Worm (Caenorhabditis elegans) whole organism, early embryonic: ENCODE data around the gene D2024.18.

Source experiments
- B0310.2 ChIP-seq: sonication (generic microtip); optimal IDR thresholded peaks from 2 replicates; lab custom pipeline; 2016; ENCODE audit warnings: mild to moderate bottlenecking, missing genetic modification characterization, missing compliant biosample characterization
- F13C5.2 ChIP-seq: sonication (generic microtip); optimal IDR thresholded peaks from 2 replicates; lab custom pipeline; 2017; ENCODE audit warnings: mild to moderate bottlenecking, missing genetic modification characterization, inconsistent platforms, missing compliant biosample characterization
- aly-1 ChIP-seq: sonication (generic microtip); optimal IDR thresholded peaks from 2 replicates; lab custom pipeline; 2016; ENCODE audit warnings: missing genetic modification characterization, missing compliant biosample characterization
- ama-1 ChIP-seq: fragments of 150-350 bp; optimal IDR thresholded peaks from 2 replicates; lab custom pipeline; 2014
- ceh-13 ChIP-seq: fragments of 200-800 bp; sonication (Bioruptor generic); optimal IDR thresholded peaks from 2 replicates; lab custom pipeline; 2018; ENCODE audit warnings: mild to moderate bottlenecking, missing genetic modification characterization, missing compliant biosample characterization
- ceh-36 ChIP-seq: sonication (generic microtip); optimal IDR thresholded peaks from 2 replicates; lab custom pipeline; 2016; ENCODE audit warnings: missing genetic modification characterization, inconsistent platforms, missing compliant biosample characterization
- ets-7 ChIP-seq: sonication (generic microtip); optimal IDR thresholded peaks from 2 replicates; lab custom pipeline; 2016; ENCODE audit warnings: missing genotype, missing genetic modification characterization, missing compliant biosample characterization
- flt-1 ChIP-seq: fragments of 200-800 bp; sonication (Bioruptor generic); IDR thresholded peaks from 2 replicates; pipeline ENCODE4 v1.3.6; 2022; ENCODE audit warnings: missing genetic modification characterization, missing compliant biosample characterization
- hmbx-1 ChIP-seq: sonication (generic microtip); optimal IDR thresholded peaks from 2 replicates; lab custom pipeline; 2016; ENCODE audit warnings: mild to moderate bottlenecking, missing genetic modification characterization, missing compliant biosample characterization
- hmg-4 ChIP-seq: fragments of 200-800 bp; sonication (Bioruptor generic); optimal IDR thresholded peaks from 2 replicates; lab custom pipeline; 2018; ENCODE audit warnings: mild to moderate bottlenecking, missing genetic modification characterization, missing compliant biosample characterization
- hnd-1 ChIP-seq: sonication (generic microtip); optimal IDR thresholded peaks from 2 replicates; lab custom pipeline; 2016; ENCODE audit warnings: missing genetic modification characterization, missing compliant biosample characterization
- pes-1 ChIP-seq: fragments of 200-800 bp; sonication (Bioruptor generic); IDR thresholded peaks from 2 replicates; pipeline ENCODE4 v1.3.6; 2022; ENCODE audit warnings: missing genetic modification reagents, missing genetic modification characterization, missing compliant biosample characterization
- scrt-1 ChIP-seq: fragments of 200-800 bp; sonication (Bioruptor generic); IDR thresholded peaks from 2 replicates; pipeline ENCODE4 v1.3.6; 2022; ENCODE audit warnings: missing genetic modification characterization, missing compliant biosample characterization
- sea-1 ChIP-seq: fragments of 200-800 bp; sonication (Bioruptor generic); conservative IDR thresholded peaks from 2 replicates; pipeline ENCODE4 v1.3.6; 2022; ENCODE audit warnings: missing genetic modification characterization, missing compliant biosample characterization
- tbx-11 ChIP-seq: fragments of 200-800 bp; sonication (Bioruptor generic); IDR thresholded peaks from 2 replicates; pipeline ENCODE4 v1.3.6; 2022; ENCODE audit warnings: missing genetic modification characterization, missing compliant biosample characterization
- tbx-37 ChIP-seq: fragments of 200-800 bp; sonication (Bioruptor generic); conservative IDR thresholded peaks from 2 replicates; pipeline ENCODE4 v1.3.6; 2022; ENCODE audit warnings: missing genetic modification reagents, missing genetic modification characterization, missing compliant biosample characterization
- tra-4 ChIP-seq: sonication (generic microtip); optimal IDR thresholded peaks from 2 replicates; lab custom pipeline; 2017; ENCODE audit warnings: missing genetic modification characterization, missing compliant biosample characterization

D2024.18 gene

DNA sequence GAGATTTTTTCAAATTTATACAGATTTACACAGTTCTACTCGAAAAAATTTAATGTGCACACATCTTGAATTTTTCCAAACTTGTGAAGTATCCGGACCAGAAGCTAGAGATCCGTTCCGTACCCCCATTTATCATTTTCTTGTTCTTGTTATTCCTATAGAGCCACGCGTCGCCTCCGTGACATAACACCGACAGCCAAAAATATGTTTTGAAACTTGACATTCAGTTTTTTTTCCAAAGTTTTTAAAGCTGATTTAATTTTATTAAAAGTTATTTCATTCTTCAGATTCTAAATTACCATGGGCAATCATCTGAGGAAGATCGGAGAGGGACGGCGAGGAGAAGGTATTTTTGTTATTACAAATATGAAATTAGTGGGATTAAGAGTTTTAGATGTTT is at the start of gene D2024.18:
Gene D2024.18, plus strand, starts transcription at position 301 of the 400 bp plus-strand sequence.
- TF ChIP-seq hnd-1 (tag; lab: Kevin White, UChicago) = no peak
- TF ChIP-seq ceh-36 (tag; lab: Kevin White, UChicago) = no peak

DNA sequence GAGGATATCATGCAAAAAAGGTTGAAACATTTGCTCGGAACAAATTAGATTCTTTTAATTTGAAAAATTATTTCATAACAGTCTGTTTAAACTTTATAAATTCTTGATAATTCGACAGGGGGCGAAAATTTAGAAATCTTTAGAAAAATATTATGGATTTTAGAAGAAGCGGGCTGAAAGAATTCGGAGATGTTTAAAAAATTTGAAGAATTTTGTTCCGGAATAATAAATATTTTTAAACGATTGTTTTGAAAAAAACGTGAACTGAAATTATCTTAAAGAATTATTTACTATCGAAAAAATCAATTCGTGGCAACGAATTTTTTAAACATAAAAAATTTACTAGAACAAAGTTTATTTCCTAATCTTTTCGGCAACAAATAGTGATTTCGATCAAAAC is 46.6 kb upstream of the D2024.18 start, which contains the start of gene R13A1.3:
Gene R13A1.3, plus strand, starts transcription at position 301 of the 400 bp plus-strand sequence.
- TF ChIP-seq scrt-1 (GFP tag; lab: Robert Waterston, UW) = no peak
- no peak for TF ChIP-seq F13C5.2 (tag; lab: Kevin White, UChicago)
- TF ChIP-seq hnd-1 (tag; lab: Kevin White, UChicago) = no peak
- TF ChIP-seq flt-1 = no peak
- no peak for TF ChIP-seq pes-1 (GFP tag; lab: Robert Waterston, UW)
- TF ChIP-seq ets-7 = no peak
- no peak for TF ChIP-seq ama-1
- TF ChIP-seq ceh-36 (tag; lab: Kevin White, UChicago) = no peak
- no peak for TF ChIP-seq aly-1 (tag; lab: Kevin White, UChicago)
- no peak for TF ChIP-seq ceh-13 (GFP tag; lab: Kevin White, UChicago)
- no peak for TF ChIP-seq hmbx-1 (tag; lab: Kevin White, UChicago)

DNA sequence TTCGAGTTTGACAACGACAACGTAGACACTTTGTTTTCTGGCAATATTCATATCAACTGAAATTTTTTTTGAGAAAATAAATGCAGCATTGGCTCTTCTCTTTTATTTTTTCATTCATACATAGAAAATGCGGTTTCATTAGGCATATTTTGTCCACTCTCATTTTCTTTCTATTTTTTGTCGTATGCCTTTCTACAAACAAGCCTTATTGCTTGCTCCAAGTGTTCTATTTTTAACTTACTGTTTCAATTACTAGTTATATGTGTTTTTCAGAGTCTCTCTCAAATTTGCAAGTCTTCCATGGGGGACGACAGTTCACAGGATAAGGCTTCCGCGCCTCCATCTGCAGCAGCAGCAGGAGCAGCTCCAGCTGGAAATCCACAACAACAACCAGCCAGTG is 44.3 kb upstream of the D2024.18 start, which contains the start of gene kcc-1:
Gene kcc-1, plus strand, starts transcription at position 301 of the 400 bp plus-strand sequence.
- TF ChIP-seq tbx-11 (no peak), F13C5.2 (tag; lab: Kevin White, UChicago) (no peak), ceh-36 (tag; lab: Kevin White, UChicago) (no peak), pes-1 (GFP tag; lab: Robert Waterston, UW) (no peak), hnd-1 (tag; lab: Kevin White, UChicago) (no peak), hmg-4 (GFP tag; lab: Kevin White, UChicago) (no peak), flt-1 (no peak), scrt-1 (GFP tag; lab: Robert Waterston, UW) (no peak), hmbx-1 (tag; lab: Kevin White, UChicago) (no peak), tbx-37 (GFP tag; lab: Robert Waterston, UW) (no peak)

DNA sequence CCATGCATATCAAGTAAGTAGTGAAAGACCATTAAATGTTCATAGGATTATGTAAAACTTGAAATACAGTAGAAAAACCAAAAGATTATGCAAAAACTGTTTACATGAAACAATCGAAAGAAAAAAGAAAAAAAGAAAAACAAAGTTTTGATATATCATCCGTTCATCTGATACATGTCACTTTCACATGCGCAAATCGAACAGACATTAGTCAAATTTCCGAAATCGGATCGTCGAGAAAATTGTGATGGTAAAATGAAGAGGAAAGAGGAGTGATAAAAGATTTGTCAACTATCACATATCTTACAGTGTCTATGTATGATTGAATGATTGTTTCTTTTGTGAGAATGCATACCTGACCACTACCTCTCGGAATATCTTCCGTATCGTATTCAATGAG is 41.3 kb upstream of the D2024.18 start:
- TF ChIP-seq flt-1 = no peak
- no peak for TF ChIP-seq tra-4 (tag; lab: Kevin White, UChicago)
- no peak for TF ChIP-seq ets-7
- TF ChIP-seq tbx-11 = no peak
- TF ChIP-seq hmg-4 (GFP tag; lab: Kevin White, UChicago) = no peak
- TF ChIP-seq ceh-36 (tag; lab: Kevin White, UChicago) = no peak
- no peak for TF ChIP-seq aly-1 (tag; lab: Kevin White, UChicago)
- no peak for TF ChIP-seq B0310.2 (tag; lab: Kevin White, UChicago)
- no peak for TF ChIP-seq hmbx-1 (tag; lab: Kevin White, UChicago)
- TF ChIP-seq ceh-13 (GFP tag; lab: Kevin White, UChicago) = no peak
- TF ChIP-seq pes-1 (GFP tag; lab: Robert Waterston, UW) = no peak
- TF ChIP-seq scrt-1 (GFP tag; lab: Robert Waterston, UW) = no peak
- no peak for TF ChIP-seq hnd-1 (tag; lab: Kevin White, UChicago)
- TF ChIP-seq sea-1 (GFP tag; lab: Robert Waterston, UW) = no peak

DNA sequence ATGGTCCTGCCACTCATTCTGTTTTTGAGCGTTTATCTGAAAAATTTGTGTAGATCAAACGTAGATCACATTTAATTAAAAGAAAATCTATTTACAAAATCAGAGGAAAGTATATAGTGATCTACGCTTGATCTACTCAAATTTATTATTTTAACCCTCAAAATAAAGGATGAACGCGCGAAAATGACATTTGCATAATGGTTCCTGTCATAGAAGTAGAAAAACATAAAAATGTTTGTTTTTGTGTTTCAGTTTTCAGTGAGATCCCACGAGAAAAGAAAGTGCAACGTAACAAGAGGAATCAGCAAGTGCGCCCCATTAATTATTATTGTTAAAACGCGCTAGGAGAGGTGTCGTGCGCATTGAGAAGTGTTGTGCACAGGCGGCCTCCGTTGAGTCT is 38.9 kb upstream of the D2024.18 start:
- TF ChIP-seq tra-4 (tag; lab: Kevin White, UChicago) (no peak), aly-1 (tag; lab: Kevin White, UChicago) (no peak), sea-1 (GFP tag; lab: Robert Waterston, UW) (no peak), tbx-37 (GFP tag; lab: Robert Waterston, UW) (no peak), ets-7 (no peak), hnd-1 (tag; lab: Kevin White, UChicago) (no peak), flt-1 (no peak), ceh-13 (GFP tag; lab: Kevin White, UChicago) (no peak), ceh-36 (tag; lab: Kevin White, UChicago) (no peak), pes-1 (GFP tag; lab: Robert Waterston, UW) (no peak), F13C5.2 (tag; lab: Kevin White, UChicago) (no peak), hmbx-1 (tag; lab: Kevin White, UChicago) (no peak), hmg-4 (GFP tag; lab: Kevin White, UChicago) (no peak), tbx-11 (no peak), scrt-1 (GFP tag; lab: Robert Waterston, UW) (no peak), B0310.2 (tag; lab: Kevin White, UChicago) (no peak), ama-1 (no peak)

DNA sequence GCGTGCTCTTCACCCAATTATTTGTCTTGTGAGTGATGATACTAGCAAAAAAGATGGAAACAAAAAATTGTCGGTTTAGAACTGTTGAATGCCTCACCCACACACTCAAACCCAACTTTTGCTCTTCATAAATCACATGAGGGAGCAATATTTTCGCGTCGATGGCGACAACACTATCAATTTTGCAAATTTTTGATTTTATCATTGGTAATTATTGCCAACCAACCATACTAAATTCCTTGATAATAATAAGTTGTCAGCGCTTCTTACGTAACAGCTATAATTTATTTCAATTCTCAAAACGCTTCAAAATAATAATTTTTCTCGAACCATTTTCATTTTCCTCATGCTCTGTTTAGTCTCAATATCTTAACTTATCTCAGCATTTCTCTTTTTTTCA is 37.5 kb upstream of the D2024.18 start:
- TF ChIP-seq hmbx-1 (tag; lab: Kevin White, UChicago) (no peak), hnd-1 (tag; lab: Kevin White, UChicago) (no peak), sea-1 (GFP tag; lab: Robert Waterston, UW) (no peak), pes-1 (GFP tag; lab: Robert Waterston, UW) (no peak), ceh-36 (tag; lab: Kevin White, UChicago) (no peak), tbx-11 (no peak), ceh-13 (GFP tag; lab: Kevin White, UChicago) (no peak), aly-1 (tag; lab: Kevin White, UChicago) (no peak), ama-1 (no peak), tbx-37 (GFP tag; lab: Robert Waterston, UW) (no peak), ets-7 (no peak), F13C5.2 (tag; lab: Kevin White, UChicago) (no peak), scrt-1 (GFP tag; lab: Robert Waterston, UW) (no peak), hmg-4 (GFP tag; lab: Kevin White, UChicago) (no peak), flt-1 (no peak), B0310.2 (tag; lab: Kevin White, UChicago) (no peak), tra-4 (tag; lab: Kevin White, UChicago) (no peak)

DNA sequence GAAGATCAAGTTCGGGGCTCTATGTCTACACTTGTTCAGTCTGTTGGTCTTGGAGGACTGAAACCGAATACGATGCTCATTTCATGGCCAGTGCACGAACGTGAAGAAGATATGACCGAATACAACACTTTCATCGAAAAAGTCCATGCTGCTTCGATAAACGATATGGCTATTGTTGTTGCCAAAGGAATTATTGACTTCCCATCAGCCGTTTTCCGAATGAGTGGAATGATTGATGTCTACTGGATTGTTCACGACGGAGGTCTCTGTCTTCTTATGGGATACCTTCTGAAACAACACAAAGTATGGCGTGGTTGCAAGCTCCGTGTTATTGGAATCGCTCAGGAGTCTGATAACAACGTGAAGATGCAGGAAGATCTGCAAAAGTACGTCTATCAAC is 34.0 kb upstream of the D2024.18 start:
- TF ChIP-seq hnd-1 (tag; lab: Kevin White, UChicago) (no peak), F13C5.2 (tag; lab: Kevin White, UChicago) (no peak), scrt-1 (GFP tag; lab: Robert Waterston, UW) (no peak), ceh-13 (GFP tag; lab: Kevin White, UChicago) (no peak), ama-1 (no peak), B0310.2 (tag; lab: Kevin White, UChicago) (no peak), aly-1 (tag; lab: Kevin White, UChicago) (no peak), ceh-36 (tag; lab: Kevin White, UChicago) (no peak), tra-4 (tag; lab: Kevin White, UChicago) (no peak), flt-1 (no peak), hmbx-1 (tag; lab: Kevin White, UChicago) (no peak), sea-1 (GFP tag; lab: Robert Waterston, UW) (no peak), tbx-37 (GFP tag; lab: Robert Waterston, UW) (no peak)
